Worm (Caenorhabditis elegans): ENCODE data around the gene C09E8.6.

DNA sequence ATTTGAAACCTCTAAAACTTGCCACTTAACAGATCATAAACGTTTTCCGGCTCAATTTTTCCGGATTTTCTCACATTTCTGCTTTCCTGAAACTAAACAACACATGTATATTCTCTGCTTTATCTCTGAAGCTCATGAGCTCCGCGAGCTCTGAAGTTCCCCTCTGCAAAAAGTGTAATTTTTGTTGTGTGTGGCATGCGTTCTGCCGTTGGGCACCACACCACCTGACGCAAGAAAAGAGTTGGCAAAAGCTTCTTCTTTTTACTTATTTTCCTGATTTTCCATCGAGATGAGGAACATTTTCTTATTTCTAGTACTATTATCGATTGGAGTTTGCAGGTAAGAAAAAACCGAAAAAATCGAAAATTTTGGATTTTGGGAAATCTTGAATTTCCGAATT, 29.9 kb upstream of the C09E8.6 start, which contains the start of gene lgc-34:
- TF ChIP-seq snpc-4 (tag; optimal IDR thresholded peaks at IDR 0.05) (no peak), zip-8 (tag; optimal IDR thresholded peaks at IDR 0.05) (no peak), hlh-1 (tag; optimal IDR thresholded peaks at IDR 0.05) (peak; percentile 95), ztf-11 (tag; optimal IDR thresholded peaks at IDR 0.05) (no peak), M03D4.4 (tag; optimal IDR thresholded peaks at IDR 0.05) (no peak), nhr-237 (tag; optimal IDR thresholded peaks at IDR 0.05) (no peak)
